Worm (Caenorhabditis elegans): ENCODE results near the gene T23E1.3.
A peak's percentile ranks its signal among the peaks of the same experiment; 100 is the strongest.

Gene T23E1.3

ce11 chrIV:3160785-3161184, 15.1 kb downstream of the T23E1.3 start:
- TF ChIP-seq ztf-1 (GFP tag; conservative IDR thresholded peaks at IDR 0.05), result no peak
- no peak for TF ChIP-seq R02D3.7 (tag; optimal IDR thresholded peaks at IDR 0.05)
- TF ChIP-seq nhr-23 (tag; optimal IDR thresholded peaks at IDR 0.05), result peak; percentile 31
- TF ChIP-seq zag-1 (tag; optimal IDR thresholded peaks at IDR 0.05), result peak; percentile 72
- peak; percentile 11 for TF ChIP-seq Y55F3AM.14 (GFP tag; optimal IDR thresholded peaks at IDR 0.05)
- TF ChIP-seq lsy-2 (tag; optimal IDR thresholded peaks at IDR 0.05), result peak; percentile 46 to 91
- TF ChIP-seq nhr-12 (tag; optimal IDR thresholded peaks at IDR 0.05), result no peak
- TF ChIP-seq unc-39 (tag; optimal IDR thresholded peaks at IDR 0.05), result no peak
- peak; percentile 94 for TF ChIP-seq crh-2 (tag; optimal IDR thresholded peaks at IDR 0.05)
- peak; percentile 82 for TF ChIP-seq ztf-4 (tag; optimal IDR thresholded peaks at IDR 0.05)
- peak; percentile 98 for TF ChIP-seq F13H6.1 (tag; optimal IDR thresholded peaks at IDR 0.05)
- peak; percentile 87 for TF ChIP-seq lin-13 (GFP tag; optimal IDR thresholded peaks at IDR 0.05)
- peak; percentile 29 for TF ChIP-seq ceh-16 (tag; optimal IDR thresholded peaks at IDR 0.05)
- TF ChIP-seq mab-5 (tag; optimal IDR thresholded peaks at IDR 0.05), result peak; percentile 87
- no peak for TF ChIP-seq nhr-77 (tag; optimal IDR thresholded peaks at IDR 0.05)
- no peak for TF ChIP-seq elt-1 (tag; optimal IDR thresholded peaks at IDR 0.05)
- TF ChIP-seq sem-4 (tag; optimal IDR thresholded peaks at IDR 0.05), result peak; percentile 53
- TF ChIP-seq blmp-1 (tag; optimal IDR thresholded peaks at IDR 0.05; ENCODE audit: insufficient read depth), result peak; percentile 75
- TF ChIP-seq peb-1 (tag; optimal IDR thresholded peaks at IDR 0.05), result no peak
- TF ChIP-seq elt-3 (tag; optimal IDR thresholded peaks at IDR 0.05), result no peak
- TF ChIP-seq snpc-4 (tag; optimal IDR thresholded peaks at IDR 0.05), result peak; percentile 64
- no peak for TF ChIP-seq dmd-4 (tag; optimal IDR thresholded peaks at IDR 0.05)
- no peak for TF ChIP-seq ztf-11 (tag; optimal IDR thresholded peaks at IDR 0.05)
- TF ChIP-seq ZK546.5 (tag; optimal IDR thresholded peaks at IDR 0.05), result no peak
- TF ChIP-seq nhr-6 (tag; optimal IDR thresholded peaks at IDR 0.05), result peak; percentile 69
- peak; percentile 73 to 83 for TF ChIP-seq mdl-1 (tag; optimal IDR thresholded peaks at IDR 0.05)
- peak; percentile 94 for TF ChIP-seq unc-55 (GFP tag; optimal IDR thresholded peaks at IDR 0.05)
- TF ChIP-seq aly-2 (tag; optimal IDR thresholded peaks at IDR 0.05), result no peak
- peak; percentile 95 for TF ChIP-seq C34F6.9 (tag; optimal IDR thresholded peaks at IDR 0.05)
- peak; percentile 91 for TF ChIP-seq nhr-21 (tag; optimal IDR thresholded peaks at IDR 0.05)
- TF ChIP-seq mbf-1 (tag; optimal IDR thresholded peaks at IDR 0.05), result no peak
- TF ChIP-seq skn-1 (tag; optimal IDR thresholded peaks at IDR 0.05), result no peak
- TF ChIP-seq alr-1 (tag; optimal IDR thresholded peaks at IDR 0.05), result peak; percentile 3
- no peak for TF ChIP-seq ceh-82 (tag; optimal IDR thresholded peaks at IDR 0.05)
- TF ChIP-seq ama-1 (optimal IDR thresholded peaks at IDR 0.05), result no peak
- TF ChIP-seq lin-11 (tag; optimal IDR thresholded peaks at IDR 0.05), result peak; percentile 70
- TF ChIP-seq unc-62 (GFP tag; optimal IDR thresholded peaks at IDR 0.05), result no peak
- TF ChIP-seq nhr-25 (tag; optimal IDR thresholded peaks at IDR 0.05), result peak; percentile 83
- no peak for TF ChIP-seq lin-39 (tag; optimal IDR thresholded peaks at IDR 0.05)
- peak; percentile 97 for TF ChIP-seq sma-9 (GFP tag; optimal IDR thresholded peaks at IDR 0.05)
- TF ChIP-seq sma-9 (tag; optimal IDR thresholded peaks at IDR 0.05), result no peak
- no peak for TF ChIP-seq nhr-10 (tag; optimal IDR thresholded peaks at IDR 0.05)
- TF ChIP-seq gmeb-1 (tag; optimal IDR thresholded peaks at IDR 0.05), result peak; percentile 65
- TF ChIP-seq fos-1 (tag; optimal IDR thresholded peaks at IDR 0.05), result peak; percentile 89
- TF ChIP-seq nhr-129 (tag; optimal IDR thresholded peaks at IDR 0.05), result peak; percentile 90
- peak; percentile 91 for TF ChIP-seq egl-27 (tag; optimal IDR thresholded peaks at IDR 0.05)
- peak; percentile 27 for TF ChIP-seq nhr-237 (tag; optimal IDR thresholded peaks at IDR 0.05)
- TF ChIP-seq nhr-11 (tag; optimal IDR thresholded peaks at IDR 0.05), result no peak
- peak; percentile 81 for TF ChIP-seq sma-3 (GFP tag; optimal IDR thresholded peaks at IDR 0.05)

Measured in whole organism, L2 larva.